Worm (Caenorhabditis elegans): ENCODE measurements around the gene Y53F4B.23.

DNA sequence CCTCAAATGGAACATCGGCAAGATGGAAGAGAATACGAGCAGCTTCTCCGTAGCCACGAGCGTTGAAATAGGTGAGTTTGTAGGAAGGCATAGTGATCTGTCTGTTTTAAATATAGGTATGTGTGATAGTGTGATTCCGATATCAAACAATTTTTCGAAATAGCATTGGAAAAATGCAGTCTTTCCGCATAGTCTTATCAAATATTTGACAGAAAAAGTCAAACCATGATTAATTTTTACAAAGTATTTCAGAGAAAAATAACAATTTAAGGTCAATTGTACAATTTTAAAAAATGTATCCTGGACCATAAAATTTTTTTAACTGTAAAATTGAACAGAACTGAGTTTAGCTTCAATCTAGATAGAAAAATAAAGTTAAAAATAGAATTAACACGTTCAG is 40.1 kb downstream of the Y53F4B.23 start, which contains the start of gene gst-26:
- TF ChIP-seq nhr-11 (tag; optimal IDR thresholded peaks at IDR 0.05), result no peak
- TF ChIP-seq pha-4 (tag; optimal IDR thresholded peaks at IDR 0.05), result no peak
- TF ChIP-seq mec-3 (tag; optimal IDR thresholded peaks at IDR 0.05; ENCODE audit: borderline replicate concordance), result no peak
